Fruit fly (Drosophila melanogaster) whole organism, wandering third instar larva: Measurements from ENCODE around the gene TkR99D.

ENCODE experiments used
- Abd-B ChIP-seq: fragments of >200 bp; optimal IDR thresholded peaks from 2 replicates; lab custom pipeline; 2017; ENCODE audit warnings: missing biosample characterization, missing genetic modification characterization
- CG32264 ChIP-seq: fragments of 200-800 bp; sonication (Bioruptor generic); optimal IDR thresholded peaks from 2 replicates; lab custom pipeline; 2016; ENCODE audit warnings: missing biosample characterization, missing genetic modification characterization
- CG9705 ChIP-seq: fragments of 200-800 bp; sonication (Bioruptor generic); optimal IDR thresholded peaks from 2 replicates; lab custom pipeline; 2018; ENCODE audit warnings: missing biosample characterization, mild to moderate bottlenecking, missing genetic modification characterization
- CrebA ChIP-seq: fragments of 200-800 bp; sonication (Bioruptor generic); optimal IDR thresholded peaks from 2 replicates; lab custom pipeline; 2016; ENCODE audit warnings: missing biosample characterization, mild to moderate bottlenecking, missing genetic modification characterization, borderline replicate concordance
- Dfd ChIP-seq: fragments of >200 bp; optimal IDR thresholded peaks from 2 replicates; lab custom pipeline; 2017; ENCODE audit warnings: missing biosample characterization, missing genetic modification characterization
- Dif ChIP-seq: fragments of 200-275, 200-300 bp; sonication (Bioruptor generic); optimal IDR thresholded peaks from 2 replicates; lab custom pipeline; 2018; ENCODE audit warnings: missing biosample characterization, missing genetic modification characterization; ENCODE audit not compliant: partially characterized antibody
- GATAd ChIP-seq: sonication (Bioruptor generic); optimal IDR thresholded peaks from 2 replicates; lab custom pipeline; 2016; ENCODE audit warnings: missing biosample characterization, missing genetic modification characterization
- Hnf4 ChIP-seq: fragments of 200-800 bp; sonication (Bioruptor generic); optimal IDR thresholded peaks from 2 replicates; lab custom pipeline; 2016; ENCODE audit warnings: missing biosample characterization, mild to moderate bottlenecking, missing genetic modification characterization
- Hr78 ChIP-seq: fragments of >200 bp; optimal IDR thresholded peaks from 2 replicates; lab custom pipeline; 2017; ENCODE audit warnings: missing biosample characterization, missing genetic modification characterization
- Jra ChIP-seq: sonication (Bioruptor generic); optimal IDR thresholded peaks from 2 replicates; lab custom pipeline; 2016; ENCODE audit warnings: missing biosample characterization, missing genetic modification characterization
- Mio ChIP-seq: sonication (Bioruptor generic); optimal IDR thresholded peaks from 2 replicates; lab custom pipeline; 2016; ENCODE audit warnings: missing biosample characterization, missing genetic modification characterization
- Myc ChIP-seq: fragments of >200 bp; optimal IDR thresholded peaks from 2 replicates; lab custom pipeline; 2017
- OdsH ChIP-seq: fragments of 200-800 bp; sonication (Bioruptor generic); optimal IDR thresholded peaks from 2 replicates; lab custom pipeline; 2016; ENCODE audit warnings: missing biosample characterization, mild to moderate bottlenecking, missing genetic modification characterization
- Rel ChIP-seq, 2 experiments: fragments of 200-800 bp; sonication (Bioruptor generic) in 1 of 2; optimal IDR thresholded peaks; 2 replicates in 1 of 2; 3 replicates in 1 of 2; lab custom pipeline; 2016 to 2019; ENCODE audit warnings: mild to moderate bottlenecking in 2 of 2, missing biosample characterization in 2 of 2, missing genetic modification characterization in 2 of 2, moderate library complexity in 1 of 2
- Sp1 ChIP-seq: fragments of 200-800 bp; sonication (Bioruptor generic); optimal IDR thresholded peaks from 3 replicates; lab custom pipeline; 2019; ENCODE audit warnings: missing biosample characterization, mild to moderate bottlenecking, missing genetic modification characterization, moderate library complexity
- Vsx2 ChIP-seq: fragments of 200-300, 225-300 bp; sonication (Bioruptor generic); optimal IDR thresholded peaks from 2 replicates; lab custom pipeline; 2018; ENCODE audit warnings: missing biosample characterization, missing genetic modification characterization; ENCODE audit not compliant: partially characterized antibody
- br ChIP-seq: fragments of 200-800 bp; sonication (Bioruptor generic); optimal IDR thresholded peaks from 2 replicates; lab custom pipeline; 2016; ENCODE audit warnings: missing biosample characterization, missing genetic modification characterization
- brk ChIP-seq: fragments of 200-800 bp; sonication (Bioruptor generic); optimal IDR thresholded peaks from 2 replicates; lab custom pipeline; 2016; ENCODE audit warnings: missing biosample characterization, mild to moderate bottlenecking, missing genetic modification characterization
- dl ChIP-seq, 2 experiments: fragments of 175-275, 200-275 bp in 1 of 2; fragments of 200-275 bp in 1 of 2; sonication (Bioruptor generic); optimal IDR thresholded peaks; lab custom pipeline; 2018; ENCODE audit warnings: mild to moderate bottlenecking in 2 of 2, missing biosample characterization in 2 of 2, missing genetic modification characterization in 2 of 2, moderate library complexity in 2 of 2; ENCODE audit not compliant: partially characterized antibody in 2 of 2, insufficient read depth in 1 of 2
- dmrt93B ChIP-seq: fragments of 200-800 bp; sonication (Bioruptor generic); optimal IDR thresholded peaks from 2 replicates; lab custom pipeline; 2018; ENCODE audit warnings: missing biosample characterization, mild to moderate bottlenecking, missing genetic modification characterization
- dsf ChIP-seq: sonication (Bioruptor generic); optimal IDR thresholded peaks from 2 replicates; lab custom pipeline; 2016; ENCODE audit warnings: missing biosample characterization, missing genetic modification characterization, borderline replicate concordance
- ey ChIP-seq: fragments of 200-800 bp; sonication (Bioruptor generic); optimal IDR thresholded peaks from 2 replicates; lab custom pipeline; 2016; ENCODE audit warnings: missing biosample characterization, missing genetic modification characterization
- fru ChIP-seq: fragments of 200-800 bp; sonication (Bioruptor generic); optimal IDR thresholded peaks from 3 replicates; lab custom pipeline; 2016; ENCODE audit warnings: missing biosample characterization, mild to moderate bottlenecking, missing genetic modification characterization
- h ChIP-seq: fragments of 200-800 bp; sonication (Bioruptor generic); optimal IDR thresholded peaks from 3 replicates; lab custom pipeline; 2016; ENCODE audit warnings: missing biosample characterization, mild to moderate bottlenecking, missing genetic modification characterization
- jim ChIP-seq: fragments of 175-275, 200-325 bp; sonication (Bioruptor generic); optimal IDR thresholded peaks from 2 replicates; lab custom pipeline; 2016; ENCODE audit warnings: missing biosample characterization, mild to moderate bottlenecking, missing genetic modification characterization
- psq ChIP-seq: fragments of 200-800 bp; sonication (Bioruptor generic); optimal IDR thresholded peaks from 3 replicates; lab custom pipeline; 2017; ENCODE audit warnings: missing biosample characterization, mild to moderate bottlenecking, missing genetic modification characterization, moderate library complexity
- rgr ChIP-seq: fragments of 200-800 bp; sonication (Bioruptor generic); optimal IDR thresholded peaks from 3 replicates; lab custom pipeline; 2016; ENCODE audit warnings: missing biosample characterization, mild to moderate bottlenecking, missing genetic modification characterization
- tai ChIP-seq: sonication (Bioruptor generic); optimal IDR thresholded peaks from 2 replicates; lab custom pipeline; 2016; ENCODE audit warnings: missing biosample characterization, missing genetic modification characterization
- usp ChIP-seq: fragments of >200 bp; optimal IDR thresholded peaks from 2 replicates; lab custom pipeline; 2017; ENCODE audit warnings: missing biosample characterization, missing genetic modification characterization
- woc ChIP-seq: sonication (Bioruptor generic); optimal IDR thresholded peaks from 2 replicates; lab custom pipeline; 2016; ENCODE audit warnings: missing biosample characterization, mild to moderate bottlenecking, missing genetic modification characterization

TkR99D gene

DNA sequence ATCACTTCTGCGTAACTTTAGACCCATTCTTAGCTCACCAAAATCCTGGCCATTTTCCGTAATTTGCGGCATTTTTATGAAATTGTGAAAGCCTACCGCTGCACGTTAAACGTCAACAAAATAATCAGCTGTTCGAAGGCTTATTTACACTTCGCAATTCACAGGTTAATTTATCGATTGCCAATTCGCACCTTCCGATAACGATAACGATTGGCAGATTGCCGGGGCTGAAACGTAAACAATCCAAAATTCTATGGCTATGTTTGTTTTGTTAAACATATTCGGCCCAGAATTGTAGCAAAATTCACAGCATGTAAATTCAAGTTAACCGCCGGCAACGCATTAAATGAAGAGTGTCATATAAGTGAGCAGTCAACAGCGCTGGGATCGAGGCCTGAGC lies 33.5 kb downstream of the TkR99D start, which contains the start of the genes eIF2Balpha and Vps13B:
TSS of gene eIF2Balpha (minus strand) at position 133 of the 400 bp plus-strand sequence.
TSS of gene Vps13B (plus strand) at position 223 of the 400 bp plus-strand sequence.
- peak; percentile 100 for TF ChIP-seq Dif (GFP tag; lab: Kevin White, UChicago)
- peak; percentile 100 for TF ChIP-seq Vsx2 (GFP tag; lab: Kevin White, UChicago)
- TF ChIP-seq Abd-B (GFP tag; lab: Kevin White, UChicago), result no peak
- peak; percentile 95 to 96 for TF ChIP-seq dl (GFP tag; optimal IDR thresholded peaks at IDR 0.05; lab: Kevin White, UChicago; ENCODE audit: insufficient read depth in 1 of 2, partially characterized antibody in 2 of 2)
- TF ChIP-seq dmrt93B (GFP tag; lab: Kevin White, UChicago), result no peak
- TF ChIP-seq CG32264, result no peak
- no peak for TF ChIP-seq CG9705 (GFP tag; lab: Kevin White, UChicago)
- no peak for TF ChIP-seq h (GFP tag; lab: Kevin White, UChicago)

DNA sequence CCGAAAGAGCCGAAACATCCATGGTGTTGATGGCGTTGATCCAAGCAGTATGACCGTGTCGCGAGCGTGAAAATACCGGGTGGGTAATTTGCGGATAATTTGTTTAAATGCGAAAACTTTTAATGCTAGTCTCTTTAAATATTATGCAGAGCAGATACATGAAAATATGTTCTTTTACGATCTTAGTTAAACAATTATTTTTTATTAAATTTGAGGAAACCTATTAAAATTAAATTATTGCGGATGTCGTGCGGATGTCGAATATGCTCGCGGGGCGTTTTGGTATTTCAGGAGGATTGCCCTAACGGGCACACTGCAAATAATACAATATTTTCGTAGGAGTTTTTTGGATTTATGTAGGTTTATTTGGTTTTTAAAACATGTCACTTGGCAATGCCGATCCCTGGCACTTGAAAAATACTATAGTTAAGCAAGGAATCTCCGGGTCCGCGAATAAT lies 36.2 kb downstream of the TkR99D start, which contains the start of the genes Cog7, CG42557 and CG42558:
TSS of gene Cog7 (minus strand) at position 51 of the 458 bp plus-strand sequence.
TSS of gene CG42557 (plus strand) at position 281 of the 458 bp plus-strand sequence.
TSS of gene CG42558 (plus strand) at position 281 of the 458 bp plus-strand sequence.
- no peak for TF ChIP-seq fru (GFP tag; lab: Kevin White, UChicago)
- TF ChIP-seq Myc (lab: Kevin White, UChicago), result no peak
- TF ChIP-seq Hr78 (GFP tag; lab: Kevin White, UChicago), result no peak
- TF ChIP-seq br, result no peak
- TF ChIP-seq usp (GFP tag; lab: Kevin White, UChicago), result no peak
- TF ChIP-seq OdsH (GFP tag; lab: Kevin White, UChicago), result no peak

DNA sequence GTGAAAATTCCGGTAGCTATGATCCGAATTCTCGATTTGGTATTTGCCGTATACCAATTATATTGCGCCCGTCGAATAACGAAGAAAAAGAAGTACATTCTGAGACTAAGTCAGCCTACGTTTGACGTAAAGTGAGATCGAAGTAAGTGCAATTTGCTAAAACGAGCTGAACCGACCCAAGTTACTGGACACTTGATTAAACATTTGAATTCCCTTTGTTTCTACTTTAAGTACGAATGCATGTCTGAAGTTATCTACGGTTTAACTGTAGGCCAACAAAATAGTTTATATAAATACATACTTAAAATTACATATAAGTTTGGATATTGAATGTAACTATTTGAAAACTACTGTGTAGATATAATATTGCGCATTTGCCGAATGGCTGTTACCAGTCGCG lies 39.0 kb downstream of the TkR99D start, which contains the start of gene alpha-Man-Ic:
TSS of gene alpha-Man-Ic (minus strand) at position 101 of the 400 bp plus-strand sequence.
- TF ChIP-seq woc (GFP tag; lab: Kevin White, UChicago) (no peak), dsf (GFP tag; lab: Kevin White, UChicago) (no peak), ey (GFP tag; lab: Kevin White, UChicago) (no peak), dmrt93B (GFP tag; lab: Kevin White, UChicago) (no peak), Vsx2 (GFP tag; lab: Kevin White, UChicago) (no peak), Mio (GFP tag; lab: Kevin White, UChicago) (no peak), OdsH (GFP tag; lab: Kevin White, UChicago) (no peak), fru (GFP tag; lab: Kevin White, UChicago) (no peak), Sp1 (no peak)

DNA sequence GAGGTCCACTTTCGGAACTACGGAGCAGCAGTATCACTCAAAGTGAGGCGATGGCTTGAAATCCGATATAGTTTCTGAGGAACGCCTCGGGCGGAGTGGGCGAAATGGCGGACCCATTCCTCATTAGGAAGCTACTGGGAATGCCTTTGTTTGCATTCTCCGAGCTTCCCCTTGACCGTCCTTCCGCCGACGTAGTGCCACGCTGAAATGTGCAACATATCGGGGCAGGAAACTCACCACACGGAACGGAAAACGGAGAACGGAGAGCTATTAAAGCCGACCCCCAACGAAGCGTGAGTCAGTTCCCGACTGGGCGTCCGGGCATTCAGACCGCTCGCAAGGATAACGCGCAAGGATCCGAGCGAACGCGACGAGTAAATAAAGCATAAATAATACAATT lies 42.3 kb downstream of the TkR99D start, which contains the start of gene CG15522:
TSS of gene CG15522 (plus strand) at position 301 of the 400 bp plus-strand sequence.
- TF ChIP-seq Myc (lab: Kevin White, UChicago), result no peak
- TF ChIP-seq Dif (GFP tag; lab: Kevin White, UChicago), result no peak
- TF ChIP-seq Hr78 (GFP tag; lab: Kevin White, UChicago), result no peak
- no peak for TF ChIP-seq Rel (GFP tag; optimal IDR thresholded peaks at IDR 0.05; lab: Kevin White, UChicago)
- no peak for TF ChIP-seq Rel (tag; optimal IDR thresholded peaks at IDR 0.05; lab: Kevin White, UChicago)
- no peak for TF ChIP-seq jim (GFP tag; lab: Kevin White, UChicago)

DNA sequence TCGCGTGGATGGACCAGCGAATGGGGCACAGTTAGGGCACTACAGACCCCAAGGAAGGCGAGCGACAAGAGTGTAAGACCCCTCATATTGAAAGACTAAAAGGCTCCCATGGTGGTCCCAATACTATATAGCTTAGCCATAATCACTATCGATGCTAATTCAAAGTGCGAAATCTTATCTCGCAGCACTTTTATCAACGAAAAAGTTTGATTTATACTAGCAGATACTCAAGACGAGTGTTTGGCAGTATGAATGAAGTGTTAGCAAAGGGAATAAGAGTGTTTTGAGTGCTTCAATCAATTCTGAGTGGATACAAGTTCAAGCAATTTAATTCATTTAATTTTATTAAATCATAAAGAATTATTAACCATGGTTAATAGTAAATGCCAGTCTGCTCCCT lies 43.2 kb downstream of the TkR99D start, which contains the start of gene Jon99Ci:
TSS of gene Jon99Ci (minus strand) at position 101 of the 400 bp plus-strand sequence.
- TF ChIP-seq dmrt93B (GFP tag; lab: Kevin White, UChicago) (no peak), CrebA (GFP tag; lab: Kevin White, UChicago) (no peak), tai (GFP tag; lab: Kevin White, UChicago) (no peak), GATAd (GFP tag; lab: Kevin White, UChicago) (no peak), psq (GFP tag; lab: Kevin White, UChicago) (no peak), Myc (lab: Kevin White, UChicago) (no peak), Abd-B (GFP tag; lab: Kevin White, UChicago) (no peak), Vsx2 (GFP tag; lab: Kevin White, UChicago) (no peak), rgr (GFP tag; lab: Kevin White, UChicago) (no peak), Jra (no peak), jim (GFP tag; lab: Kevin White, UChicago) (no peak), Dfd (GFP tag; lab: Kevin White, UChicago) (no peak), Sp1 (no peak), ey (GFP tag; lab: Kevin White, UChicago) (no peak), brk (GFP tag; lab: Kevin White, UChicago) (no peak), Hnf4 (GFP tag; lab: Kevin White, UChicago) (no peak)
